Fruit fly (Drosophila melanogaster) whole organism, prepupa: Measurements from ENCODE around the gene CG15465.

Experiments used
- Blimp-1 ChIP-seq: fragments of 200-800 bp; sonication (Bioruptor generic); optimal IDR thresholded peaks from 3 replicates; lab custom pipeline; 2017; ENCODE audit warnings: missing biosample characterization, missing genetic modification characterization, mild to moderate bottlenecking, moderate library complexity, missing genetic modification reagents
- CG11762 ChIP-seq: fragments of 200-800 bp; sonication (Bioruptor generic); optimal IDR thresholded peaks from 3 replicates; lab custom pipeline; 2016; ENCODE audit warnings: missing biosample characterization, missing genetic modification characterization; ENCODE audit not compliant: insufficient read depth
- CG15336 ChIP-seq: fragments of 200-800 bp; sonication (Bioruptor generic); IDR thresholded peaks from 2 replicates; pipeline ENCODE4 v1.3.6; 2022; ENCODE audit warnings: missing biosample characterization, missing genetic modification characterization
- CG1621 ChIP-seq: fragments of 200-800 bp; sonication (Bioruptor generic); optimal IDR thresholded peaks from 3 replicates; lab custom pipeline; 2018; ENCODE audit warnings: missing biosample characterization, mild to moderate bottlenecking, missing genetic modification characterization
- CG16779 ChIP-seq: fragments of 200-800 bp; sonication (Bioruptor generic); optimal IDR thresholded peaks from 3 replicates; lab custom pipeline; 2017; ENCODE audit warnings: missing biosample characterization, mild to moderate bottlenecking, missing genetic modification characterization
- CG3032 ChIP-seq: fragments of 200-800 bp; optimal IDR thresholded peaks from 2 replicates; lab custom pipeline; 2019; ENCODE audit warnings: missing biosample characterization, mild to moderate bottlenecking, missing genetic modification characterization, moderate library complexity
- CG31627 ChIP-seq: fragments of 200-800 bp; sonication (Bioruptor generic); optimal IDR thresholded peaks from 3 replicates; lab custom pipeline; 2016; ENCODE audit warnings: missing biosample characterization, missing genetic modification characterization
- CG32006 ChIP-seq: fragments of 200-800 bp; sonication (Bioruptor generic); optimal IDR thresholded peaks from 3 replicates; lab custom pipeline; 2017; ENCODE audit warnings: missing biosample characterization, mild to moderate bottlenecking, missing genetic modification characterization
- CG34406 ChIP-seq: fragments of 200-800 bp; sonication (Bioruptor generic); optimal IDR thresholded peaks from 3 replicates; lab custom pipeline; 2016; ENCODE audit warnings: missing biosample characterization, missing genetic modification characterization
- CG3919 ChIP-seq: fragments of 200-800 bp; sonication (Bioruptor generic); optimal IDR thresholded peaks from 3 replicates; lab custom pipeline; 2016; ENCODE audit warnings: missing biosample characterization, missing genetic modification characterization
- CG6163 ChIP-seq: fragments of 200-800 bp; sonication (Bioruptor generic); IDR thresholded peaks from 3 replicates; pipeline ENCODE4 v1.3.6; 2022; ENCODE audit warnings: missing biosample characterization, missing genetic modification characterization
- CG6276 ChIP-seq: fragments of 200-800 bp; sonication (Bioruptor generic); optimal IDR thresholded peaks from 2 replicates; lab custom pipeline; 2017; ENCODE audit warnings: missing biosample characterization, mild to moderate bottlenecking, missing genetic modification characterization
- CG6792 ChIP-seq: fragments of 200-800 bp; sonication (Bioruptor generic); optimal IDR thresholded peaks from 3 replicates; lab custom pipeline; 2016; ENCODE audit warnings: missing biosample characterization, missing genetic modification characterization
- CG6854 ChIP-seq: fragments of 200-800 bp; sonication (Bioruptor generic); optimal IDR thresholded peaks from 2 replicates; lab custom pipeline; 2017; ENCODE audit warnings: missing biosample characterization, mild to moderate bottlenecking, missing genetic modification characterization
- CG8119 ChIP-seq: fragments of 200-800 bp; sonication (Bioruptor generic); IDR thresholded peaks from 3 replicates; pipeline ENCODE4 v1.3.6; 2022; ENCODE audit warnings: missing biosample characterization, missing genetic modification characterization
- CG8319 ChIP-seq: fragments of 200-800 bp; sonication (Bioruptor generic); optimal IDR thresholded peaks from 3 replicates; lab custom pipeline; 2016; ENCODE audit warnings: missing biosample characterization, missing genetic modification characterization
- CG9139 ChIP-seq: fragments of 200-800 bp; sonication (Bioruptor generic); optimal IDR thresholded peaks from 3 replicates; lab custom pipeline; 2017; ENCODE audit warnings: missing biosample characterization, mild to moderate bottlenecking, missing genetic modification characterization
- Eip93F ChIP-seq: fragments of 200-800 bp; sonication (Bioruptor generic); optimal IDR thresholded peaks from 2 replicates; lab custom pipeline; 2016; ENCODE audit warnings: missing biosample characterization, mild to moderate bottlenecking, missing genetic modification characterization
- Ets96B ChIP-seq: fragments of 200-800 bp; optimal IDR thresholded peaks from 2 replicates; lab custom pipeline; 2019; ENCODE audit warnings: missing biosample characterization, mild to moderate bottlenecking, missing genetic modification characterization, moderate library complexity
- Gug ChIP-seq: fragments of 200-800 bp; sonication (Bioruptor generic); IDR thresholded peaks from 2 replicates; pipeline ENCODE4 v1.3.6; 2022; ENCODE audit warnings: missing biosample characterization, missing genetic modification characterization
- Hr38 ChIP-seq: sonication (Bioruptor generic); optimal IDR thresholded peaks from 2 replicates; lab custom pipeline; 2016; ENCODE audit warnings: missing biosample characterization, missing genetic modification characterization
- Hr39 ChIP-seq: fragments of 200-800 bp; sonication (Bioruptor generic); optimal IDR thresholded peaks from 2 replicates; lab custom pipeline; 2016; ENCODE audit warnings: missing biosample characterization, missing genetic modification characterization
- Hr4 ChIP-seq: fragments of 200-800 bp; sonication (Bioruptor generic); optimal IDR thresholded peaks from 3 replicates; lab custom pipeline; 2016; ENCODE audit warnings: missing biosample characterization, missing genetic modification characterization
- Met ChIP-seq: fragments of 200-800 bp; sonication (Bioruptor generic); optimal IDR thresholded peaks from 3 replicates; lab custom pipeline; 2016; ENCODE audit warnings: missing biosample characterization, missing genetic modification characterization
- OdsH ChIP-seq: fragments of 200-800 bp; sonication (Bioruptor generic); optimal IDR thresholded peaks from 3 replicates; lab custom pipeline; 2016; ENCODE audit warnings: missing biosample characterization, missing genetic modification characterization
- Smox ChIP-seq: fragments of 200-800 bp; sonication (Bioruptor generic); optimal IDR thresholded peaks from 3 replicates; lab custom pipeline; 2016; ENCODE audit warnings: missing biosample characterization, missing genetic modification characterization
- Sox102F ChIP-seq: fragments of 200-800 bp; sonication (Bioruptor generic); optimal IDR thresholded peaks from 2 replicates; lab custom pipeline; 2016; ENCODE audit warnings: missing biosample characterization, mild to moderate bottlenecking, missing genetic modification characterization
- Sox14 ChIP-seq: fragments of 200-800 bp; sonication (Bioruptor generic); optimal IDR thresholded peaks from 3 replicates; lab custom pipeline; 2016; ENCODE audit warnings: missing biosample characterization, missing genetic modification characterization
- Sox15 ChIP-seq: fragments of 200-800 bp; sonication (Bioruptor generic); optimal IDR thresholded peaks from 3 replicates; lab custom pipeline; 2016; ENCODE audit warnings: missing biosample characterization, missing genetic modification characterization
- acj6 ChIP-seq: fragments of 200-800 bp; sonication (Bioruptor generic); optimal IDR thresholded peaks from 3 replicates; lab custom pipeline; 2016; ENCODE audit warnings: missing biosample characterization, missing genetic modification characterization
- dac ChIP-seq: fragments of 200-800 bp; sonication (Bioruptor generic); optimal IDR thresholded peaks from 2 replicates; lab custom pipeline; 2017; ENCODE audit warnings: missing biosample characterization, mild to moderate bottlenecking, missing genetic modification characterization
- dsx ChIP-seq: fragments of 200-800 bp; optimal IDR thresholded peaks from 3 replicates; lab custom pipeline; 2019; ENCODE audit warnings: missing biosample characterization, mild to moderate bottlenecking, missing genetic modification characterization, moderate library complexity; ENCODE audit not compliant: poor library complexity, severe bottlenecking
- eg ChIP-seq: fragments of 200-800 bp; sonication (Bioruptor generic); IDR thresholded peaks from 3 replicates; pipeline ENCODE4 v1.3.6; 2022; ENCODE audit warnings: missing biosample characterization, missing genetic modification characterization
- esn ChIP-seq: fragments of 200-800 bp; sonication (Bioruptor generic); optimal IDR thresholded peaks from 2 replicates; lab custom pipeline; 2016; ENCODE audit warnings: missing biosample characterization, mild to moderate bottlenecking, missing genetic modification characterization, moderate library complexity
- fd59A ChIP-seq: fragments of 200-800 bp; sonication (Bioruptor generic); optimal IDR thresholded peaks from 2 replicates; lab custom pipeline; 2017; ENCODE audit warnings: missing biosample characterization, mild to moderate bottlenecking, missing genetic modification characterization, missing genetic modification reagents
- fd85E ChIP-seq: fragments of 200-800 bp; sonication (Bioruptor generic); optimal IDR thresholded peaks from 3 replicates; lab custom pipeline; 2016; ENCODE audit warnings: missing biosample characterization, missing genetic modification characterization
- fkh ChIP-seq: fragments of 200-800 bp; sonication (Bioruptor generic); optimal IDR thresholded peaks from 3 replicates; lab custom pipeline; 2017; ENCODE audit warnings: missing biosample characterization, mild to moderate bottlenecking, missing genetic modification characterization, moderate library complexity
- lz ChIP-seq: fragments of 200-800 bp; sonication (Bioruptor generic); optimal IDR thresholded peaks from 3 replicates; lab custom pipeline; 2016; ENCODE audit warnings: missing biosample characterization, missing genetic modification characterization
- net ChIP-seq: fragments of 200-800 bp; sonication (Bioruptor generic); optimal IDR thresholded peaks from 3 replicates; lab custom pipeline; 2016; ENCODE audit warnings: missing biosample characterization, missing genetic modification characterization
- pdm3 ChIP-seq: fragments of 200-800 bp; sonication (Bioruptor generic); optimal IDR thresholded peaks from 3 replicates; lab custom pipeline; 2016; ENCODE audit warnings: missing biosample characterization, missing genetic modification characterization
- salr ChIP-seq, 2 experiments: fragments of 200-800 bp; sonication (Bioruptor generic); optimal IDR thresholded peaks; 3 replicates each; lab custom pipeline; 2016 to 2018; ENCODE audit warnings: missing biosample characterization in 2 of 2, missing genetic modification characterization in 2 of 2, mild to moderate bottlenecking in 1 of 2
- spab ChIP-seq: fragments of 200-800 bp; sonication (Bioruptor generic); optimal IDR thresholded peaks from 2 replicates; lab custom pipeline; 2017; ENCODE audit warnings: missing biosample characterization, mild to moderate bottlenecking, missing genetic modification characterization, missing genetic modification reagents
- ss ChIP-seq, 2 experiments: fragments of 200-800 bp; sonication (Bioruptor generic); optimal IDR thresholded peaks; 2 replicates in 1 of 2; 3 replicates in 1 of 2; lab custom pipeline; 2017 to 2018; ENCODE audit warnings: mild to moderate bottlenecking in 2 of 2, missing biosample characterization in 2 of 2, missing genetic modification characterization in 2 of 2, moderate library complexity in 1 of 2
- svp ChIP-seq: fragments of 200-800 bp; sonication (Bioruptor generic); peaks from one replicate; lab custom pipeline; 2016; ENCODE audit warnings: missing biosample characterization, missing genetic modification characterization
- topi ChIP-seq: fragments of 200-800 bp; sonication (Bioruptor generic); optimal IDR thresholded peaks from 3 replicates; lab custom pipeline; 2016; ENCODE audit warnings: missing biosample characterization, missing genetic modification characterization
- vri ChIP-seq: fragments of 200-800 bp; sonication (Bioruptor generic); optimal IDR thresholded peaks from 3 replicates; lab custom pipeline; 2016; ENCODE audit warnings: missing biosample characterization, mild to moderate bottlenecking, missing genetic modification characterization

Gene CG15465

DNA sequence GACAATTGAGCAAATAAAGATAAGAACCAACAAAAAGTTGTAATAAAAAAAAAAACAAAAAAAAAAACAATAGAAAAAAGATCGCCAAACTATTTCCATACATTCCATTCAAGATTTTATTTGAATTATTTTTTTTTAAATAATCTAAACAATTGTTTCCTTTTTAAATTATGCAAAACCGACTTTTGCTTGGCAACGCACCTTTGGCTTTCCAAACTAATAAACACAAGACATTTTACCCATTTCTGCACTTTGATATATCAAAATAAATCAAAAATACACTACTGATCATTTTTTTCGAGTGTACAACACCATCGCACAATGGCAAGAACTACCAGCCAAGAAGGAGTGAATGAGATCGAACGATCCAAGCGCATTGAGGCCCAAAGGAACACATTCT, 40.4 kb upstream of the CG15465 start (continued):
- TF ChIP-seq pdm3, result peak; percentile 79
- TF ChIP-seq vri (GFP tag; lab: Kevin White, UChicago), result peak; percentile 78
- peak; percentile 63 to 88 for TF ChIP-seq salr (GFP tag; optimal IDR thresholded peaks at IDR 0.05; lab: Kevin White, UChicago)
- peak; percentile 26 for TF ChIP-seq Sox15 (GFP tag; lab: Kevin White, UChicago)
- peak; percentile 89 for TF ChIP-seq Sox102F (GFP tag; lab: Kevin White, UChicago)
- TF ChIP-seq esn (GFP tag; lab: Kevin White, UChicago), result peak; percentile 90
- peak; percentile 86 for TF ChIP-seq lz (GFP tag; lab: Kevin White, UChicago)
- peak; percentile 40 for TF ChIP-seq CG6276
- peak; percentile 91 for TF ChIP-seq Met (GFP tag; lab: Kevin White, UChicago)
- TF ChIP-seq Blimp-1 (GFP tag; lab: Kevin White, UChicago), result peak; percentile 28
- no peak for TF ChIP-seq CG9139 (GFP tag; lab: Kevin White, UChicago)
- TF ChIP-seq acj6 (GFP tag; lab: Kevin White, UChicago), result peak; percentile 83
- TF ChIP-seq dsx (GFP tag; lab: Kevin White, UChicago), result peak; percentile 1
- peak; percentile 80 for TF ChIP-seq CG3032 (tag; lab: Kevin White, UChicago)
- peak; percentile 66 for TF ChIP-seq fd59A (GFP tag; lab: Kevin White, UChicago)
- TF ChIP-seq Smox, result peak; percentile 89
- peak; percentile 57 for TF ChIP-seq CG1621 (tag; lab: Kevin White, UChicago)
- TF ChIP-seq Hr4, result no peak
- TF ChIP-seq spab (GFP tag; lab: Kevin White, UChicago), result peak; percentile 69
- TF ChIP-seq dac, result no peak
- peak; percentile 80 for TF ChIP-seq Hr39 (GFP tag; lab: Kevin White, UChicago)
- peak; percentile 59 for TF ChIP-seq CG15336
- TF ChIP-seq svp (GFP tag; lab: Kevin White, UChicago), result peak; percentile 89
- TF ChIP-seq CG31627 (GFP tag; lab: Kevin White, UChicago), result peak; percentile 83
- peak; percentile 67 for TF ChIP-seq net
- peak; percentile 62; the same call in 2 of the 3 replicates for TF ChIP-seq CG6163 (GFP tag; lab: Robert Waterston, UW)
- peak; percentile 69 for TF ChIP-seq CG32006
- TF ChIP-seq fd85E, result no peak

- TF ChIP-seq OdsH (GFP tag; lab: Kevin White, UChicago) (peak; percentile 92), Ets96B (tag; lab: Kevin White, UChicago) (peak; percentile 86), CG31627 (GFP tag; lab: Kevin White, UChicago) (peak; percentile 90), Smox (peak; percentile 93), fd85E (peak; percentile 58), eg (peak; percentile 87), CG9139 (GFP tag; lab: Kevin White, UChicago) (peak; percentile 78), Hr4 (peak; percentile 87), net (peak; percentile 90), dsx (GFP tag; lab: Kevin White, UChicago) (peak; percentile 82), CG11762 (GFP tag; lab: Kevin White, UChicago) (peak; percentile 89), CG6792 (GFP tag; lab: Kevin White, UChicago) (peak; percentile 92), fd59A (GFP tag; lab: Kevin White, UChicago) (peak; percentile 84), ss (GFP tag; optimal IDR thresholded peaks at IDR 0.05; lab: Kevin White, UChicago) (peak; percentile 82 to 90), CG1621 (tag; lab: Kevin White, UChicago) (peak; percentile 71), Hr38 (GFP tag; lab: Kevin White, UChicago) (no peak), CG8319 (GFP tag; lab: Kevin White, UChicago) (peak; percentile 83), Sox102F (GFP tag; lab: Kevin White, UChicago) (peak; percentile 92), esn (GFP tag; lab: Kevin White, UChicago) (peak; percentile 95), CG32006 (peak; percentile 92), Blimp-1 (GFP tag; lab: Kevin White, UChicago) (peak; percentile 89), CG6276 (peak; percentile 84), CG6854 (GFP tag; lab: Kevin White, UChicago) (peak; percentile 84), Sox14 (GFP tag; lab: Kevin White, UChicago) (peak; percentile 90), dac (peak; percentile 63), CG3919 (GFP tag; lab: Kevin White, UChicago) (peak; percentile 91), CG16779 (tag; lab: Kevin White, UChicago) (peak; percentile 77), Gug (GFP tag; lab: Robert Waterston, UW) (peak; percentile 85), topi (GFP tag; lab: Kevin White, UChicago) (peak; percentile 94), acj6 (GFP tag; lab: Kevin White, UChicago) (peak; percentile 91), Eip93F (GFP tag; lab: Kevin White, UChicago) (peak; percentile 85), CG34406 (peak; percentile 93), CG3032 (tag; lab: Kevin White, UChicago) (peak; percentile 85), Sox15 (GFP tag; lab: Kevin White, UChicago) (peak; percentile 77), fkh (GFP tag; lab: Kevin White, UChicago) (no peak), CG8119 (GFP tag; lab: Robert Waterston, UW) (peak; percentile 93)
Measured at dm6 chrX:5046256-5046894, 39.2 kb upstream of the CG15465 start.
